Fruit fly (Drosophila melanogaster): ENCODE results near the gene CG14160.

Gene CG14160

dm6 chr3L:10100781-10101180 lies 11.6 kb upstream of the CG14160 start, which contains the start of gene CG42826:
Gene CG42826 (minus strand): TSS chr3L:10100881.
- TF ChIP-seq Blimp-1 (GFP tag; optimal IDR thresholded peaks at IDR 0.05) (no peak), Lpt (GFP tag; optimal IDR thresholded peaks at IDR 0.05) (no peak), spab (GFP tag; optimal IDR thresholded peaks at IDR 0.05) (no peak), CG10631 (GFP tag; optimal IDR thresholded peaks at IDR 0.05) (no peak), CG15336 (GFP tag; IDR thresholded peaks at IDR 0.05) (no peak), lz (GFP tag; optimal IDR thresholded peaks at IDR 0.05) (no peak), CG11902 (GFP tag; optimal IDR thresholded peaks at IDR 0.05) (no peak), CG6276 (GFP tag; optimal IDR thresholded peaks at IDR 0.05) (no peak), fkh (GFP tag; optimal IDR thresholded peaks at IDR 0.05) (no peak), topi (GFP tag; optimal IDR thresholded peaks at IDR 0.05) (no peak), Smox (GFP tag; optimal IDR thresholded peaks at IDR 0.05) (no peak), Ets21C (GFP tag; optimal IDR thresholded peaks at IDR 0.05) (no peak), Hr4 (GFP tag; optimal IDR thresholded peaks at IDR 0.05) (no peak), CG10669 (GFP tag; optimal IDR thresholded peaks at IDR 0.05) (no peak), pdm3 (GFP tag; optimal IDR thresholded peaks at IDR 0.05) (no peak)

dm6 chr3L:10098015-10098414 lies 8.8 kb upstream of the CG14160 start, which contains the start of gene Srg2:
Gene Srg2 (minus strand): TSS chr3L:10098115.
- TF ChIP-seq acj6 (GFP tag; optimal IDR thresholded peaks at IDR 0.05): no peak
- TF ChIP-seq Lpt (GFP tag; optimal IDR thresholded peaks at IDR 0.05): no peak
- no peak for TF ChIP-seq dac (GFP tag; optimal IDR thresholded peaks at IDR 0.05)

dm6 chr3L:10094722-10095121 lies 5.5 kb upstream of the CG14160 start, which contains the start of gene CG32054:
Gene CG32054 (minus strand): TSS chr3L:10094738.
- no peak for TF ChIP-seq salr (GFP tag; optimal IDR thresholded peaks at IDR 0.05)
- TF ChIP-seq vri (GFP tag; optimal IDR thresholded peaks at IDR 0.05): peak; percentile 39
- TF ChIP-seq CG8632 (GFP tag; optimal IDR thresholded peaks at IDR 0.05): no peak

dm6 chr3L:10092278-10092903 lies 3.2 kb upstream of the CG14160 start, which contains the start of gene CG32053:
Gene CG32053 (minus strand): TSS chr3L:10092346.
- TF ChIP-seq fkh (GFP tag; optimal IDR thresholded peaks at IDR 0.05) (peak; percentile 44), fd59A (GFP tag; optimal IDR thresholded peaks at IDR 0.05) (no peak)

dm6 chr3L:10088415-10088814 lies 785 bp downstream of the CG14160 start:
- TF ChIP-seq CG4318 (GFP tag; optimal IDR thresholded peaks at IDR 0.05) (no peak), topi (GFP tag; optimal IDR thresholded peaks at IDR 0.05) (no peak), achi (GFP tag; optimal IDR thresholded peaks at IDR 0.05) (no peak), ss (GFP tag; optimal IDR thresholded peaks at IDR 0.05) (no peak), spab (GFP tag; optimal IDR thresholded peaks at IDR 0.05) (no peak), CG32006 (GFP tag; optimal IDR thresholded peaks at IDR 0.05) (no peak), Blimp-1 (GFP tag; optimal IDR thresholded peaks at IDR 0.05) (no peak), CG6808 (GFP tag; optimal IDR thresholded peaks at IDR 0.05) (no peak), CG3032 (tag; optimal IDR thresholded peaks at IDR 0.05) (no peak), CG11902 (GFP tag; optimal IDR thresholded peaks at IDR 0.05) (no peak), Eip93F (GFP tag; optimal IDR thresholded peaks at IDR 0.05) (no peak), net (GFP tag; optimal IDR thresholded peaks at IDR 0.05) (no peak), Smox (GFP tag; optimal IDR thresholded peaks at IDR 0.05) (no peak), vri (GFP tag; optimal IDR thresholded peaks at IDR 0.05) (no peak), CG10669 (GFP tag; optimal IDR thresholded peaks at IDR 0.05) (no peak), CG6854 (GFP tag; optimal IDR thresholded peaks at IDR 0.05) (no peak), CG3919 (GFP tag; optimal IDR thresholded peaks at IDR 0.05) (no peak), dsx (GFP tag; optimal IDR thresholded peaks at IDR 0.05; ENCODE audit: poor library complexity, severe bottlenecking) (no peak)

Measured in whole organism, prepupa.